Worm (Caenorhabditis elegans): Measurements from ENCODE around the gene M03F8.7.

DNA sequence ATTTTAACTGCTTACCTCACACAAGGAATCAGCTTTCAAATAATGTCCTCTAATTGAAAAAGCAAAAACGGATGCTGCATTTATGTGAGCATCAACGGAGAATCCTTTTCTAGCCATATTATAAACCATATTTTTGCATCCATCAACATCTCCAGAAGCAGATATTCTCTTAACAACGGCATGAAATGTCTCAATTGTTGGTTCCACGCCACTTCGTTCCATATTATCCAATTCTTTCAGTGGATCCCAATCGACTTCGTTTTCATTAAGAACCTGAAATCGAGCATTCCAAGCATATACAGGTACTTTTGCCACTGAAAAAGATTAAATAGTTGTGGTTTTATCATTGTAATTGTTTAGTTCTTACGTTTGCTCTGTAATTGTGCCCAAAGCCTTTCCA is 19.9 kb upstream of the M03F8.7 start:
- no peak for TF ChIP-seq elt-3 (tag; optimal IDR thresholded peaks at IDR 0.05)
- TF ChIP-seq unc-62 (GFP tag; optimal IDR thresholded peaks at IDR 0.05), result no peak
- no peak for TF ChIP-seq fkh-8 (tag; optimal IDR thresholded peaks at IDR 0.05)
- no peak for TF ChIP-seq blmp-1 (tag; optimal IDR thresholded peaks at IDR 0.05)
- TF ChIP-seq alr-1 (tag; optimal IDR thresholded peaks at IDR 0.05; ENCODE audit: borderline replicate concordance), result no peak
- no peak for TF ChIP-seq nhr-237 (tag; optimal IDR thresholded peaks at IDR 0.05)
- TF ChIP-seq lsy-2 (tag; optimal IDR thresholded peaks at IDR 0.05), result no peak
- no peak for TF ChIP-seq snpc-4 (tag; optimal IDR thresholded peaks at IDR 0.05)
- TF ChIP-seq lin-13 (GFP tag; optimal IDR thresholded peaks at IDR 0.05), result no peak
